Worm (Caenorhabditis elegans): ENCODE measurements around the gene F01D5.5.

ce11 chrII:14038331-14038730, 36.2 kb upstream of the F01D5.5 start:
- TF ChIP-seq jun-1 (tag; optimal IDR thresholded peaks at IDR 0.05): no peak
- no peak for TF ChIP-seq skn-1 (tag; optimal IDR thresholded peaks at IDR 0.05)
- no peak for TF ChIP-seq nhr-25 (tag; optimal IDR thresholded peaks at IDR 0.05; ENCODE audit: borderline replicate concordance, insufficient read depth)
- no peak for TF ChIP-seq nhr-76 (tag; optimal IDR thresholded peaks at IDR 0.05)
- TF ChIP-seq snpc-4 (tag; optimal IDR thresholded peaks at IDR 0.05): no peak
- no peak for TF ChIP-seq zfp-2 (tag; optimal IDR thresholded peaks at IDR 0.05)
- TF ChIP-seq ama-1 (optimal IDR thresholded peaks at IDR 0.05): no peak
- peak; percentile 8 for TF ChIP-seq hlh-11 (tag; optimal IDR thresholded peaks at IDR 0.05)
- no peak for TF ChIP-seq hif-1 (tag; optimal IDR thresholded peaks at IDR 0.05)
- no peak for TF ChIP-seq dpl-1 (GFP tag; optimal IDR thresholded peaks at IDR 0.05)
- TF ChIP-seq T26A8.4 (GFP tag; IDR thresholded peaks at IDR 0.05): no peak
- no peak for TF ChIP-seq madf-5 (GFP tag; IDR thresholded peaks at IDR 0.05)
- no peak for TF ChIP-seq unc-39 (tag; optimal IDR thresholded peaks at IDR 0.05)
